Worm (Caenorhabditis elegans): Measurements from ENCODE around the gene arrd-1.
"Not testable (repeated sequence)": the region's sequence is repeated elsewhere in the genome, so short reads cannot be mapped to it uniquely, and the experiment has no call there.

arrd-1 gene

ce11 chrII:605267-605666 is 22.0 kb upstream of the arrd-1 start, which contains the start of gene W04H10.2:
TSS of gene W04H10.2 (plus strand) at chrII:605567.
- no peak for TF ChIP-seq W03F9.2 (tag; optimal IDR thresholded peaks at IDR 0.05)
- TF ChIP-seq dao-5 (tag; optimal IDR thresholded peaks at IDR 0.05) = no peak

DNA sequence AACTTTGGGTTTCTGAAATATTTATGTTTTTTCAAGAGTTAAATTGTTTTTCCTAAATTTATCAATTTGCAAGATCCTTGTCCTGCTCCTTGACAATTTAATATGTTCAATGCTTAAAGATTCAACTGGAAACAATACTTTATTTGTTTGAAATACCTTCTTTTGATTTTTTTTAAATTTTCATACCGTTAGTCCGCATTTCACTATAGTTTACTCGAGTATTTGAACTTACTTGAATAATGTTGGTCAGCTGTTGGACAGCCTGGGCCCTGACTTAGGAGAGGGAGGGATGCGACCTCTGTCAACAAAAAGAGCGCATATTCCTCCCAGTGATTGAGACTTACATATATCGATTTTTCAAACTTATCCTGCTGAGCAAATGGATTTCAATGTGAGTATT is 21.3 kb upstream of the arrd-1 start, which contains the start of gene W04H10.5:
W04H10.5 (plus strand) TSS at position 301 of the 400 bp plus-strand sequence.
- TF ChIP-seq dao-5 (tag; optimal IDR thresholded peaks at IDR 0.05) = no peak
- TF ChIP-seq him-1 (tag; optimal IDR thresholded peaks at IDR 0.05) = no peak
- no peak for TF ChIP-seq W03F9.2 (tag; optimal IDR thresholded peaks at IDR 0.05)

DNA sequence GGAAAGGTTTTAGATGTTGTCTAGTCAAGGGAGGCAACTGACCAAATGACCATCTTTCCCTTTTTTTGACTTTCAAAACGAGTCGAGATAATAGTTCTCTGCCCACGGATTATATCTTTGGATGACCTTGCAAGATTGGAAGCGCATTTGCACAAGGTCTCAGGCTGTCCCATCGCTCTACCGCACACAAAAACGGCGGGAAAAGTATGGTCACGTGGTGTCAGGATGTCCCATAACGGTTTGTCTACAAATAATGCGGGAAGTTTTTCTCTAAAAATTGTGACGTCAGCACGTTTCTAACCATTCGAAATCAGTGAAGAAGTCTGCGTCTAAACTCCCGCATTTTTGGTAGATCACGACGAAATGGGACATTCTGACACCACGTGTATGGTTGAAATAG is 19.0 kb upstream of the arrd-1 start, which contains the start of gene W04H10.6:
W04H10.6 (minus strand) TSS at position 101 of the 400 bp plus-strand sequence.
- no peak for TF ChIP-seq dao-5 (tag; optimal IDR thresholded peaks at IDR 0.05)
- TF ChIP-seq him-1 (tag; optimal IDR thresholded peaks at IDR 0.05) = no peak
- no peak for TF ChIP-seq W03F9.2 (tag; optimal IDR thresholded peaks at IDR 0.05)

ce11 chrII:608757-609156 is 18.5 kb upstream of the arrd-1 start, which contains the start of gene W04H10.1:
TSS of gene W04H10.1 (plus strand) at chrII:609057.
- TF ChIP-seq dao-5 (tag; optimal IDR thresholded peaks at IDR 0.05) (no peak), W03F9.2 (tag; optimal IDR thresholded peaks at IDR 0.05) (no peak), him-1 (tag; optimal IDR thresholded peaks at IDR 0.05) (no peak)

DNA sequence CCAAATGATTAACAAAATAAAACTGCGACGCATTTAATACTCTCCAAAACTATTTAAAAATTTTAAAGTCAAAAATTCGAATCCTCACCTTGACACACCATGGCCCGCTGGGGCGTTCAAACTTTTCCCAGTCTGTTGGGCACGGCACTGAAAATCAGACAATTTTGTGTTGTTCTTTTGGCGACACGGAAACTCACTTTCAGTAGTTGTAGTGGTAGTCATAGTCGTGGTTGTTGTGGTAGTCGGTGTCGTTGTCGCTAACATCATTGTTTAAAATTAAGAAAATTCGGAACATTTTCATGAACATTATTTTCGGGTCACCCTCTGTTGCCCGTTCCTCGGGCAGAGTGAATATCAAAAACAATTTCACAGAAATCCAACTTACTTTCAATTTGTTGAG is 14.9 kb upstream of the arrd-1 start, which contains the start of gene clec-118:
clec-118 (minus strand) TSS at position 101 of the 400 bp plus-strand sequence.
- not testable (repeated sequence) for TF ChIP-seq dao-5, W03F9.2, him-1 (tag; optimal IDR thresholded peaks at IDR 0.05)

DNA sequence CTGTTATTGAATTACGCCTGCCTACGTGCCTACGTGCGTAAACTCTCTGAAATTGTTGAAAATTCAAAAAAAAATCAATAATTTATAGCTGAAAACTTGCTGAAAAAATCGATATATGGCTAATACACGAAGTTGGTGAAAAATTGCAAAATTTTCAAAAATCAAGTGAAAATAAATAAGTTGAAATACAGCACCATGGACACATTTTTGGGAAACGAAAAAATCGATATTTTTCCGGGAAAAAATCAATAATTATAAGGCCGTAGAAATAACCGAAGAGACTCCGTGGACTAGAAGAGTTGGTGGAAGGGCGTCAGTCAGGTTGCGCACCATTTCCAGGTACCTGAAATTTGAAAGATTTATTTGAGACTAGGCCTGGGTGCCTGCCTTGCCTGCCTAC is 12.6 kb upstream of the arrd-1 start:
- TF ChIP-seq W03F9.2 (tag; optimal IDR thresholded peaks at IDR 0.05) = no peak
- TF ChIP-seq him-1 (tag; optimal IDR thresholded peaks at IDR 0.05) = no peak
- TF ChIP-seq dao-5 (tag; optimal IDR thresholded peaks at IDR 0.05) = no peak

DNA sequence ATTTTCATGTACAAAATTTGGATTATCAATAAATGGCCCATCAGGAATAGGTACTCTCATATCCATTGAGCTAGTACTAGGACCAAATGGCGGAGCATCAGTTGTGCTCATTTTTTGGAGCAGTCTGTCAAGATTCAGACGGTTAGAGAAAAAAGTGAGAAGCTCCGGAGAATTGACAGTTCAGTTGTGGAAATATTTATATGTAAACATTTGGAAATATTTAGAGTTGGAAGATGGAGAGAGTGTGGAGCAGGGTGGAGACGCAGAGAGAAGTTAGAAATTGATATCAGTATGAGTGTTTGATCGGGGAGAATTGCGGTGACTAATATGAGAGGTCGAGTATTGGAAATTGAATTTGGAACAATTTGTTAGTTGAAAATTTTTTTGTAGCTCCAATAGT is 6.2 kb upstream of the arrd-1 start:
- no peak for TF ChIP-seq W03F9.2 (tag; optimal IDR thresholded peaks at IDR 0.05)
- no peak for TF ChIP-seq him-1 (tag; optimal IDR thresholded peaks at IDR 0.05)
- TF ChIP-seq dao-5 (tag; optimal IDR thresholded peaks at IDR 0.05) = no peak

DNA sequence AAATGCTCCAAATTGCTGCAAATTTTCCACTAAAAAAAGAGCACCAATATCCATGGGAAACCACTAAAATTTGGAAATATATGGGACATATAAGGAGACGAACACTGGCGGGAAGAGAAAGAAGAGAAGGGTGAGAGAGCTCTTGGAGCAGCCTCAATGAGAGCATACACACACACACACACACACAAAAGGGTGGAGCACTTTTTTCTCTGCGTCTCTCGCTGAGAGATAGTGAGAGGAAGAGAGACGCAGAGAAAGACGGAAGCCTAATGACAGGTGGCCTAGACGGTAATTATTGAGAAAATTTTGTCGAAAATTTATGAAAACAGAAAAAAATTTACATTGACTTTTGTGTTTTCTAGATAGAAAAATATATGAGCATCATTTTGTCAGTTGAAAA is 4.8 kb upstream of the arrd-1 start:
- TF ChIP-seq dao-5 (tag; optimal IDR thresholded peaks at IDR 0.05) (no peak), W03F9.2 (tag; optimal IDR thresholded peaks at IDR 0.05) (no peak), him-1 (tag; optimal IDR thresholded peaks at IDR 0.05) (no peak)

DNA sequence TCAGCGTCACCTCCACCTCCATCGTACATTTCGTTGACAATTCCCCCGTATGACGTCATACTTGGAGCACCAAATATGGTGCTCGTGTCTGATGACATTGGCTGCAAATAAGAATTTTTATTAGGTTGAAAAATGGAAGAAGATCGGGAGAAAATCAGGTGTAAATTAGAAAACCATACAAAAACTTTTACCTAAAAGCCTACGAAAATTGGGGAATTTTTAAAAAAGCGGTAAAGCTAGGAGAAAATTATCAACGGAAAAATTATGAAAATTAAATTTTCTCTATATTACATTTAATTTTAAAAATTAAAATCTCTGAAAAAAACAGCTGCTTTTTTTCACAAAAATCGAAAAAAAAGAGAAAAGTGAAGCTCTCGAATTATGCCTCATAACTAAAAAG is 2.9 kb upstream of the arrd-1 start, which contains the start of gene T04B8.5:
T04B8.5 (minus strand) TSS at position 101 of the 400 bp plus-strand sequence.
- TF ChIP-seq dao-5 (tag; optimal IDR thresholded peaks at IDR 0.05) (no peak), W03F9.2 (tag; optimal IDR thresholded peaks at IDR 0.05) (no peak), him-1 (tag; optimal IDR thresholded peaks at IDR 0.05) (no peak)

DNA sequence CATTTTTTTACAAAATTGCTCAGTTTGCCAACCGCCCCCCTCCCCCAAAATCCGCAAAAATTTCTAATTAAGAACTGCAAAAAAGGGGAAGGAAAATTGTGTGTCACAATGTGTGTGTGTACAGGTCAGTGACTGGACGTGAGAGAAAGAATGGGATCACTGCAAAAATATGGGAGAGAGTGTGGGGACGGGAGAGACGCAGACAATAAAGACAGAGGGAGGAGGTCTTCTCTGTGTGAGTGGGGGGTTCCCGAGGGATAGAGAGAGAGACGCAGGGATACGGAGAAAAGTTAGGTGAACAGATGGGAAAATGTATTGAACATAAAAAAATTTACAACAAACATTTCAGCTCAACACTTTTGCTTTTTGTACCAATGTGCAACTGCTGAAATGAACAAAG is 1.4 kb upstream of the arrd-1 start:
- no peak for TF ChIP-seq dao-5 (tag; optimal IDR thresholded peaks at IDR 0.05)
- TF ChIP-seq W03F9.2 (tag; optimal IDR thresholded peaks at IDR 0.05) = no peak
- no peak for TF ChIP-seq him-1 (tag; optimal IDR thresholded peaks at IDR 0.05)

ce11 chrII:627913-628312 is 608 bp downstream of the arrd-1 start:
- no peak for TF ChIP-seq him-1 (tag; optimal IDR thresholded peaks at IDR 0.05)
- TF ChIP-seq dao-5 (tag; optimal IDR thresholded peaks at IDR 0.05) = no peak
- TF ChIP-seq W03F9.2 (tag; optimal IDR thresholded peaks at IDR 0.05) = no peak

- TF ChIP-seq him-1 (tag; optimal IDR thresholded peaks at IDR 0.05) = no peak
- TF ChIP-seq dao-5 (tag; optimal IDR thresholded peaks at IDR 0.05) = no peak
- no peak for TF ChIP-seq W03F9.2 (tag; optimal IDR thresholded peaks at IDR 0.05)
Observed at ce11 chrII:633984-634383, 6.7 kb downstream of the arrd-1 start, which contains the start of gene T04B8.1. TSS of gene T04B8.1 (plus strand) at chrII:634284.

DNA sequence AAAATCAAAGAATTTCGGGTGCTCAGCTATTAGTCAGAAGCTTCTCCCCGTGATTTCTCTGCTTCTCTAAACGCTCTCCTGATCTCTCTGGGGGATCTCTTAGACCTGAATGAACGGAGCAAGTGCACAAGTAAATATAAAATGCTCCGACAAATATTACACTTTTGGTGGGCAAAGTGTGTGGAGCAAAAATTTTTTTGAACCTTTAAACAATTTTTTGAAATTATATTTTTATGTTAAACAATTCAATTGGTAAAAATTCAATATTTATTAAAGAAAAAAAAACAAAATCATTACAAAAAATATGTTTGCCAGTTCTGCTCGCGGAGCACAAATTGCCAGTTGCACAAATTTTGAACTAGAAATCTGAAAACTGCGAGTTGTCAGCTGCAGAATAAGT is 12.2 kb downstream of the arrd-1 start, which contains the start of gene K07E8.6:
K07E8.6 (minus strand) TSS at position 101 of the 400 bp plus-strand sequence.
- TF ChIP-seq dao-5 (tag; optimal IDR thresholded peaks at IDR 0.05) = no peak

DNA sequence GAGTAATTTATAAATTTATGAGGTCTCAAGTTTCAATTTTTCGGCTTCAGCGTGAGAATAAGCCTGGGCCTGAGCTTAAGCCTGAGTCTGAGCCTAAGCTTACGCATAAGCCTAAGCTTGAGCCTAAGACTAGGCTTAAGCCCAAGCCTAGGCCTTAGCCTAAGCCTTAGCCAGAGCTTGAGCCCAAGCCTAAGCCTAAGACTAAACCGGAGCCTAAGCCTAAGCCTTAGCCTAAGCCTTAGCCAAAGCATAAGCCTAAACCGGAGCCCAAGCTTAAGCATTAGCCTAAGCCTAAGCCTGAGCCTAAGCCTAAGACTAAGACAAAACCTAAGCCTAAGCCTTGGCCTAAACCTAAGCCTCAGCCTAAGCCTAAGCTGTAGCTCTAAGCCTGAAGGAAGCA is 16.4 kb downstream of the arrd-1 start:
- TF ChIP-seq W03F9.2 (tag; optimal IDR thresholded peaks at IDR 0.05) = no peak

DNA sequence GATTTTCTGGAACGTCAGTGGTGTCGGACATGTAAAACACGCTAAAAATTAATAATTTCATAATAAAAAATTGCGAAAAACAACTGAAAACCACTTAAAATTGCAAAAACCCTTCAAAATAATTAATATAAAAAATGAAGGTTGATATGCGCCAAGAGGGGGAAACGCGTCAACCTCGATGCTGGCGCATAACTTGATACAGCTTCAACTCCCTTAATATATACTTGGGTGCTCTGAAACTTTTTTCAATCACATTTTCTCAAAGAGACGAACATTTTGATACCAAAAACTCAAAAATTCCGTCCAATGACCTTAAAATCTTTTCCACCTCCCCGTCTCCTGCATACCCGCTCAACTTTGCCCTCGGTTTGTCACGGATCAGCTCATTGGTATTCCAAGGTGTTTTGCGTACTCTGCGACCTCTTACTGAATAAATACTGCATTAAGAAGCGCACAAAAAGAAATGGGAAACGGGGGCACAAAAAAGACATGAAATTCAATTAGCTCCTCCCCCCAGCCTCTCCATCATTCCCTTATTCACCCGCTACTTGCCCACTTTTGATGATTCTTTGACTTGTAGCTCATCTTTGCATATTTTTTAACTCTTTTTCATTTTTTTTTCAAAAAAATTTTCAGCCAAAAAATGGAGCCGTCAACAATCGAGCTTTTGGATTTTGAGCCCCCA is 23.2 kb downstream of the arrd-1 start, which contains the start of the genes K07E8.7 and frpr-14:
K07E8.7 (minus strand) TSS at position 47 of the 685 bp plus-strand sequence.
frpr-14 (plus strand) TSS at position 635 of the 685 bp plus-strand sequence.
- TF ChIP-seq him-1 (tag; optimal IDR thresholded peaks at IDR 0.05) (no peak), dao-5 (tag; optimal IDR thresholded peaks at IDR 0.05) (no peak), W03F9.2 (tag; optimal IDR thresholded peaks at IDR 0.05) (no peak)
